Fruit fly (Drosophila melanogaster) whole organism: Measurements from ENCODE around the gene Cog4.

ENCODE experiments used
- CG8478 ChIP-seq: fragments of >200 bp; optimal IDR thresholded peaks from 2 replicates; lab custom pipeline; 2018; ENCODE audit warnings: inconsistent platforms
- Dll ChIP-seq: fragments of >200 bp; optimal IDR thresholded peaks from 2 replicates; lab custom pipeline; 2017
- EcR ChIP-seq, 2 experiments: fragments of >200 bp; optimal IDR thresholded peaks; 2 replicates each; lab custom pipeline; 2017; ENCODE audit warnings: missing biosample characterization in 2 of 2, missing genetic modification characterization in 2 of 2, missing genetic modification reagents in 2 of 2
- pan ChIP-seq: fragments of >200 bp; optimal IDR thresholded peaks from 2 replicates; lab custom pipeline; 2017
- psq ChIP-seq: fragments of >200 bp; optimal IDR thresholded peaks from 2 replicates; lab custom pipeline; 2017
- usp ChIP-seq: fragments of >200 bp; optimal IDR thresholded peaks from 2 replicates; lab custom pipeline; 2017; ENCODE audit warnings: missing biosample characterization, missing genetic modification characterization, mixed read lengths

Cog4 gene

DNA sequence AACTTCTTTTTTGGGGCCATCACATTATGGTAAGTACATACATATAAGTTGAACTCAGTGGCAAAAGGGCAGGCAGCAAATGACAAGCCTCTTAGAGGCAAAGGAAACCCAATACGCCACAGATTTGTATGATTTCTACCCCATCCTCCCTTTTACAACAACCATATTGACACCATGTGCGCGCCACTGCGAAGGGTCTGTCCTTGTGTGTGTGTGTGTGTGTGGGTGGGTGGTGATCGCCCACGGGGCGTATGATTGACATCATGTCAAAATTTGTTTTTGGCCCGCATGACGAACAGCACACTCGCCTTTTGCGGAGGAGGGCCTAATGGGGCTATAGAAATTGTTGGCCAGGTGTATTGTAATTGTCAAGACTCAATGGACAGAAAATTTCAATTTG, 11.2 kb upstream of the Cog4 start:
- TF ChIP-seq usp: no peak
- TF ChIP-seq Dll (lab: Kevin White, UChicago): no peak
- no peak for TF ChIP-seq CG8478 (lab: Kevin White, UChicago)
- no peak for TF ChIP-seq EcR (GFP tag; optimal IDR thresholded peaks at IDR 0.05; lab: Kevin White, UChicago)
- TF ChIP-seq psq (lab: Kevin White, UChicago): no peak
- TF ChIP-seq pan (lab: Kevin White, UChicago): no peak

DNA sequence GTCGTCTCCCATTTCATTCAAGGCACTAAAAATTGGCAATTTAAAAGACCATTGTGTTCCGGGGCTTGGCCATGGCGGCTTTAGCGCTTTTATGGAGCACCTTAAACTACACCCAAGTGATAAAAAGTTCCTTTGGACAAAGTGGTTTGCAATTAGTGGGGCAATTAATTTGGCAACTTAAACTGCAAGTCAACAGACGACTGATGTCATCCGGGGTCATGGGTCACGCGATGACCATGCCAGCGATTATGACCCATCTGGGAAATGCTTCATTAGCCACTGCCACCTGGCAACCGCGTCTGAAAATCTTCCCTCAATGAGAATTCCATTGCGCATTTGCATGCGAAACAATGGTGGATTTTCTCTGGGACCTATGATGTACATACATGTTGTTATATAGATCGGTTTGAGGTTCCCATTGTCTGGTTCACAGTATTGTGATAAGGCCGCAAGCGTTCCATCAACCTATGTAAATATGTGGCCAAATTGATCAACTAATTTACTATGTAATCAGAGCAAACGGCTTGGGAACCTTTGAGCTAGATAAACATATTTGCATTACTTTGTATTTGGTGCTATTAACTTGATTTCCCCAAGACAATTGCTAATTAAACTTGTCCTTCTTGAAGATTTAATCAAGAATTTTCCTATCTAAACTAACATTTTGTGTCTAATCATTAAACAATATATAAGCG, 8.8 kb upstream of the Cog4 start:
- TF ChIP-seq Dll (lab: Kevin White, UChicago): no peak
- no peak for TF ChIP-seq CG8478 (lab: Kevin White, UChicago)
- TF ChIP-seq psq (lab: Kevin White, UChicago): no peak
- no peak for TF ChIP-seq usp
- TF ChIP-seq EcR (GFP tag; optimal IDR thresholded peaks at IDR 0.05; lab: Kevin White, UChicago): no peak
- no peak for TF ChIP-seq pan (lab: Kevin White, UChicago)

DNA sequence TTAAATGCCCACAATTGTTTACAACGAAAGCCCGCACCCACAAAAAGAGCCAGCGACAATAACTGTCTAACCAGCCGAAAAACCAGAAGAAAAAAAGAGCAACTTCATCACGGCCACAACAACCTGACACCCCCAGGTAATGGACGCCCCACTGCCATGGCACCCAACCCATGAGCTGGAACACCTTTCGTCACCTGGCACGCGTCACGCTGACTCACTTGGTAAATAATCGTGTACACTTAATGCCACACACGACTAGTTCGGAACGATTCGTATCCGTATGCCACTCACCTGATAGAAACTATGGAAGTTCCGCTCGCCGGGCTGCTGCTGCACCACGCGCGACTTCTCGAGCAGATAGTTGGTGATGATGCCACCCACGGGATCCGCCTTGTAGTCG, 7.9 kb upstream of the Cog4 start:
- TF ChIP-seq pan (lab: Kevin White, UChicago): no peak
- TF ChIP-seq EcR (GFP tag; optimal IDR thresholded peaks at IDR 0.05; lab: Kevin White, UChicago): no peak
- TF ChIP-seq Dll (lab: Kevin White, UChicago): no peak
- no peak for TF ChIP-seq CG8478 (lab: Kevin White, UChicago)
- TF ChIP-seq psq (lab: Kevin White, UChicago): no peak
- no peak for TF ChIP-seq usp

DNA sequence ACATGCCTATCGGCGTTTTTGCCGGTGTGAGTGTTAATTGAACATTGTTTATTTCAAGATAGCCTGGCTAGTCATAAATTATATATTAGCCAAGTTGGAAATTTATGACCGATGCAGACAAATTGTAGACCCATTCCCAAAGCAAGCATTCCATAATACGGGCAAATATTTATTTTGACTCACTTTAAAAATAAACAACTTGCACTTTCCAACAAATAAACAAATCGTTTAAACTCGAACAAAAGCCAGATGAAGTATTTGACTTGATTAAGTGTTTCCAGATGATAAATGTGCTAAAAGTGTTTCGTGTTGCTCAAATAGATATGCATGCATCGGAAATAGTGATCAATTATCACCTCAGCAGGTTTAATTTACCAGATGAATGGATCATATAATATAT, 7.1 kb upstream of the Cog4 start:
- TF ChIP-seq psq (lab: Kevin White, UChicago) (no peak), EcR (GFP tag; optimal IDR thresholded peaks at IDR 0.05; lab: Kevin White, UChicago) (no peak), usp (no peak), CG8478 (lab: Kevin White, UChicago) (no peak), pan (lab: Kevin White, UChicago) (no peak), Dll (lab: Kevin White, UChicago) (no peak)

- TF ChIP-seq pan (lab: Kevin White, UChicago) (no peak), EcR (GFP tag; optimal IDR thresholded peaks at IDR 0.05; lab: Kevin White, UChicago) (no peak), usp (no peak), CG8478 (lab: Kevin White, UChicago) (no peak), psq (lab: Kevin White, UChicago) (no peak), Dll (lab: Kevin White, UChicago) (no peak)
Measured at dm6 chr2L:10491354-10491753, 2.9 kb upstream of the Cog4 start, which contains the start of gene CG13144. CG13144 (minus strand) TSS chr2L:10491454.

- TF ChIP-seq Dll (lab: Kevin White, UChicago) (no peak), psq (lab: Kevin White, UChicago) (no peak), EcR (GFP tag; optimal IDR thresholded peaks at IDR 0.05; lab: Kevin White, UChicago) (no peak)
Measured at dm6 chr2L:10483073-10483472, 5.3 kb downstream of the Cog4 start, which contains the start of gene Grip75. Grip75 (plus strand) TSS chr2L:10483295.

DNA sequence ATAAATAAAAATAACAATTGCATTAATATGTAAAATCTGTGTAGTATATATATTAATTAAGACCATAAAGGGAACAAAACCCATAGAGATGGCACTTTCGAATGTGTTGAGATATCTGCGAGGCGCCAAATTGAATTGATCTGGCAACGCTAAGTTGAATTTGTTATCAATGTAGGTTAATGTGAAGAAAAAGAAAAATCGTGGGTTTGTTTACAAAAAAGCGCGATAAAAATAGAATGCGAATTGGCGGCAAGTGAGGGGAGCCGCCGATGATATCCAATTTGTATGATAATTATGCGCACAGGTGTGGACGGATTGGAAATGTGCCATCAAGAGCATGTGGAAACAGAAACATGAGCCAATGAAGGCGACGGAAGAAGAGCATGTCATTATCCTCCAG, 8.6 kb downstream of the Cog4 start:
- no peak for TF ChIP-seq pan (lab: Kevin White, UChicago)
- no peak for TF ChIP-seq CG8478 (lab: Kevin White, UChicago)

DNA sequence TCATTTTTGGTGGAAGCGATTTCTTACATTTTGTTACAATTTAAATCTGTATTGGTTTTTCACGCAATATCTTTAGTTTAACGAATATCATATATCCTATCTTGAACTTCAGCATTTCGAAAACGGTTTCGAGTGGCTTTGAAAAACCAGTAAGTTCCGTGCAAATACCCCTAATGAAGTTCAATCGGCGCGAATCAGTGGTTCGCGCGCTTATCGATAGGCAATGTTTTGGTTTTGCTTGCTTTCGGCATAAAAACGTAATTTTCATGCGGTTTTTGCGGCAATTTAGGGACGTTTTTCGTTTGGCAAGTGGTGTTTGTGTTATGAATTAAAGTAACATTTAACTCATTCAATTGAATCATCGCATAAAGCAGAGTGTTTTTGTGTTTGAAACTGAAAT, 11.5 kb downstream of the Cog4 start, which contains the start of gene RluA-2:
Gene RluA-2 (plus strand): TSS at position 195 of the 400 bp plus-strand sequence.
- TF ChIP-seq usp (no peak), EcR (GFP tag; optimal IDR thresholded peaks at IDR 0.05; lab: Kevin White, UChicago) (no peak), Dll (lab: Kevin White, UChicago) (no peak), psq (lab: Kevin White, UChicago) (no peak), CG8478 (lab: Kevin White, UChicago) (no peak), pan (lab: Kevin White, UChicago) (no peak)

- no peak for TF ChIP-seq psq (lab: Kevin White, UChicago)
- no peak for TF ChIP-seq EcR (GFP tag; optimal IDR thresholded peaks at IDR 0.05; lab: Kevin White, UChicago)
- no peak for TF ChIP-seq pan (lab: Kevin White, UChicago)
- no peak for TF ChIP-seq Dll (lab: Kevin White, UChicago)
- TF ChIP-seq CG8478 (lab: Kevin White, UChicago): no peak
- TF ChIP-seq usp: no peak
Measured at dm6 chr2L:10474815-10475214, 13.6 kb downstream of the Cog4 start.

dm6 chr2L:10474268-10474678, 14.1 kb downstream of the Cog4 start, which contains the start of gene RluA-1:
RluA-1 (minus strand) TSS chr2L:10474349.
- TF ChIP-seq psq (lab: Kevin White, UChicago) (no peak), pan (lab: Kevin White, UChicago) (no peak), CG8478 (lab: Kevin White, UChicago) (no peak), usp (no peak), Dll (lab: Kevin White, UChicago) (no peak), EcR (GFP tag; optimal IDR thresholded peaks at IDR 0.05; lab: Kevin White, UChicago) (no peak)

DNA sequence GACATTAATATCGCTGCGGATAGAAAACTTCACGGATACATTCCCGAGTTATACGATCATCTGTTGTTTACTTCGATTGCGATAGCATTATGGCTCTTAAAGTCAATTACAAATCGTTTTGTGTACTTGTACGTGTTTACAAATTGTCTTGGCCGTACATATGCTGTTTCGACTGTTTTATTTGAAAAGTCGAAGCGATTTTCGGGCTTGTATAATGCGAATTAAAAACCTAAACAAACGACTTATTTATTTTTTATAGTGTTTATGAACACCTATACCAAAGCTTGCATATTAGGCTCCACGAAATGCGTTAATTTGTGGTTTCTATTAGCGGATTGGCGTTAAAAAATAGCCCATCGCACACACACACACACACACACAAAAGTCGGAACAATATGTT, 16.2 kb downstream of the Cog4 start:
- TF ChIP-seq psq (lab: Kevin White, UChicago) (no peak), CG8478 (lab: Kevin White, UChicago) (no peak), pan (lab: Kevin White, UChicago) (no peak), usp (no peak), EcR (GFP tag; optimal IDR thresholded peaks at IDR 0.05; lab: Kevin White, UChicago) (no peak), Dll (lab: Kevin White, UChicago) (no peak)

DNA sequence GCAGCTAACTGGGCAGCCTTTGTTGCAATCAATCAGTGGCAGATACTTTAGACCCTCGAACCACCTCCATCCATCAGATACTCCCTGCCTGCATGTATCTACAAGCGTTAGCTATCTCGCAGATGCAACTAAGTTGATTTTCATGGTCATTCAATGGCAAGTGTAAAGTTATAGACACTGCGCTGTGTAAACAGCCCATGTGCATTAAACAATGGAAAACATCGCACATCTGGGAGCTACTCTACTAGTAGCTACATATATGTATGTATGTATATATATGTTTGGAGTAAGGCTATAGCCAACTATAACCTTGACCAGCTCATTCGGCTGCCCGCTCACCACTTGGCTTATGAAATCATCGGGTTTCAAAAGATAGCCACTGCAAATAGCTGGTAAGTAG, 18.2 kb downstream of the Cog4 start:
- no peak for TF ChIP-seq Dll (lab: Kevin White, UChicago)
- no peak for TF ChIP-seq usp
- TF ChIP-seq psq (lab: Kevin White, UChicago): no peak
- no peak for TF ChIP-seq CG8478 (lab: Kevin White, UChicago)
- TF ChIP-seq EcR (GFP tag; optimal IDR thresholded peaks at IDR 0.05; lab: Kevin White, UChicago): no peak
